Worm (Caenorhabditis elegans) whole organism, L1 larva: ENCODE measurements around the gene klf-3.

Experiments
- C16A3.4 ChIP-seq: fragments of 150-350 bp; optimal IDR thresholded peaks from 2 replicates; lab custom pipeline; 2014; ENCODE audit warnings: missing biosample characterization, missing genetic modification characterization
- F16B12.6 ChIP-seq: fragments of 150-350 bp; optimal IDR thresholded peaks from 2 replicates; lab custom pipeline; 2014; ENCODE audit warnings: missing biosample characterization, missing genetic modification characterization
- Y116A8C.19 ChIP-seq: sonication (generic microtip); optimal IDR thresholded peaks from 2 replicates; lab custom pipeline; 2016; ENCODE audit warnings: missing compliant biosample characterization, missing genetic modification characterization, borderline replicate concordance
- alr-1 ChIP-seq: fragments of 200-800 bp; sonication (Bioruptor generic); optimal IDR thresholded peaks from 2 replicates; lab custom pipeline; 2018; ENCODE audit warnings: borderline replicate concordance, mild to moderate bottlenecking, missing genetic modification characterization, missing compliant biosample characterization
- aly-2 ChIP-seq: fragments of 150-350 bp; optimal IDR thresholded peaks from 2 replicates; lab custom pipeline; 2014; ENCODE audit warnings: missing biosample characterization, missing genetic modification characterization
- ceh-82 ChIP-seq, 3 experiments: fragments of 150-350 bp in 1 of 3; sonication (generic microtip) in 2 of 3; optimal IDR thresholded peaks; 2 replicates each; lab custom pipeline; 2014 to 2017; ENCODE audit warnings: missing biosample characterization in 3 of 3, missing genetic modification characterization in 3 of 3
- ceh-90 ChIP-seq: sonication (generic microtip); optimal IDR thresholded peaks from 2 replicates; lab custom pipeline; 2016; ENCODE audit warnings: missing genetic modification characterization, missing compliant biosample characterization
- dpl-1 ChIP-seq, 3 experiments: fragments of 150-350 bp in 2 of 3; sonication (generic microtip) in 1 of 3; optimal IDR thresholded peaks; 2 replicates each; lab custom pipeline; 2014 to 2017; ENCODE audit warnings: missing biosample characterization in 3 of 3, missing genetic modification characterization in 3 of 3, missing genetic modification reagents in 3 of 3
- efl-1 ChIP-seq, 4 experiments: fragments of 150-350 bp; optimal IDR thresholded peaks in 3 of 4; peaks in 1 of 4; 1 replicate in 1 of 4; 2 replicates in 3 of 4; lab custom pipeline; 2014; ENCODE audit warnings: missing biosample characterization in 2 of 4, missing genetic modification characterization in 2 of 4, missing genetic modification reagents in 2 of 4
- efl-3 ChIP-seq: fragments of 200-800 bp; sonication (Bioruptor generic); optimal IDR thresholded peaks from 2 replicates; lab custom pipeline; 2018; ENCODE audit warnings: mild to moderate bottlenecking, missing genetic modification characterization, missing compliant biosample characterization
- fkh-4 ChIP-seq: sonication (generic microtip); optimal IDR thresholded peaks from 2 replicates; lab custom pipeline; 2016; ENCODE audit warnings: missing compliant biosample characterization, missing genetic modification characterization, borderline replicate concordance
- fkh-8 ChIP-seq: sonication (generic microtip); optimal IDR thresholded peaks from 2 replicates; lab custom pipeline; 2016; ENCODE audit warnings: mild to moderate bottlenecking, missing genetic modification characterization, missing compliant biosample characterization
- hpl-2 ChIP-seq: fragments of 150-350 bp; optimal IDR thresholded peaks from 2 replicates; lab custom pipeline; 2014; ENCODE audit warnings: missing biosample characterization, missing genetic modification reagents, missing genetic modification characterization
- irx-1 ChIP-seq: sonication (generic microtip); optimal IDR thresholded peaks from 2 replicates; lab custom pipeline; 2016; ENCODE audit warnings: missing genetic modification characterization, missing compliant biosample characterization
- isw-1 ChIP-seq: fragments of 200-800 bp; sonication (Bioruptor generic); IDR thresholded peaks from 2 replicates; pipeline ENCODE4 v1.3.6; 2022; ENCODE audit warnings: missing genetic modification characterization, missing compliant biosample characterization
- jun-1 ChIP-seq: fragments of 150-350 bp; optimal IDR thresholded peaks from 2 replicates; lab custom pipeline; 2014; ENCODE audit warnings: missing biosample characterization, missing genetic modification reagents, missing genetic modification characterization
- lin-14 ChIP-seq: fragments of 200-800 bp; sonication (Bioruptor generic); optimal IDR thresholded peaks from 2 replicates; lab custom pipeline; 2018; ENCODE audit warnings: mild to moderate bottlenecking, missing genetic modification characterization, moderate library complexity, missing compliant biosample characterization
- lin-15B ChIP-seq: fragments of 150-350 bp; sonication (generic microtip); optimal IDR thresholded peaks from 3 replicates; lab custom pipeline; 2014; ENCODE audit warnings: missing biosample characterization, missing genetic modification characterization
- lsy-2 ChIP-seq, 2 experiments: fragments of 150-350 bp; optimal IDR thresholded peaks; 2 replicates each; lab custom pipeline; 2014; ENCODE audit warnings: missing biosample characterization in 2 of 2, missing genetic modification characterization in 2 of 2
- mab-9 ChIP-seq: fragments of 200-800 bp; sonication (Bioruptor generic); IDR thresholded peaks from 2 replicates; pipeline ENCODE4 v1.3.6; 2022; ENCODE audit warnings: missing genetic modification reagents, missing genetic modification characterization, missing compliant biosample characterization
- mdl-1 ChIP-seq, 2 experiments: fragments of 150-350 bp; optimal IDR thresholded peaks; 2 replicates each; lab custom pipeline; 2014 to 2017; ENCODE audit warnings: missing biosample characterization in 2 of 2, missing genetic modification characterization in 2 of 2, inconsistent platforms in 1 of 2
- mep-1 ChIP-seq: fragments of 150-350 bp; optimal IDR thresholded peaks from 2 replicates; lab custom pipeline; 2014; ENCODE audit warnings: missing biosample characterization, missing genetic modification characterization
- nhr-11 ChIP-seq: fragments of 150-350 bp; optimal IDR thresholded peaks from 2 replicates; lab custom pipeline; 2014; ENCODE audit warnings: missing biosample characterization, missing genetic modification characterization
- nhr-12 ChIP-seq: sonication (generic microtip); optimal IDR thresholded peaks from 2 replicates; lab custom pipeline; 2017; ENCODE audit warnings: missing biosample characterization, missing genetic modification characterization
- nhr-20 ChIP-seq: sonication (generic microtip); optimal IDR thresholded peaks from 2 replicates; lab custom pipeline; 2016; ENCODE audit warnings: mild to moderate bottlenecking, missing genetic modification characterization, missing compliant biosample characterization
- nhr-28 ChIP-seq: fragments of 150-350 bp; optimal IDR thresholded peaks from 2 replicates; lab custom pipeline; 2014; ENCODE audit warnings: missing biosample characterization, missing genetic modification characterization
- nhr-47 ChIP-seq: sonication (generic microtip); optimal IDR thresholded peaks from 2 replicates; lab custom pipeline; 2016; ENCODE audit warnings: mild to moderate bottlenecking, missing genetic modification characterization, moderate library complexity, missing compliant biosample characterization
- nhr-71 ChIP-seq: sonication (generic microtip); optimal IDR thresholded peaks from 2 replicates; lab custom pipeline; 2016; ENCODE audit warnings: mild to moderate bottlenecking, missing genetic modification characterization, moderate library complexity, missing compliant biosample characterization
- nhr-76 ChIP-seq: sonication (generic microtip); optimal IDR thresholded peaks from 2 replicates; lab custom pipeline; 2017; ENCODE audit warnings: missing biosample characterization, missing genetic modification characterization
- pag-3 ChIP-seq: sonication (generic microtip); optimal IDR thresholded peaks from 2 replicates; lab custom pipeline; 2017; ENCODE audit warnings: missing genetic modification characterization, mild to moderate bottlenecking, missing compliant biosample characterization, antibody characterized with exemption, borderline replicate concordance; ENCODE audit not compliant: insufficient read depth
- pqm-1 ChIP-seq: sonication (generic microtip); optimal IDR thresholded peaks from 3 replicates; lab custom pipeline; 2017; ENCODE audit warnings: missing biosample characterization, missing genetic modification characterization
- snpc-4 ChIP-seq: fragments of 150-350 bp; optimal IDR thresholded peaks from 2 replicates; lab custom pipeline; 2014; ENCODE audit warnings: missing biosample characterization, missing genetic modification characterization
- sox-4 ChIP-seq: sonication (generic microtip); optimal IDR thresholded peaks from 2 replicates; lab custom pipeline; 2016; ENCODE audit warnings: missing genetic modification characterization, missing compliant biosample characterization
- sptf-1 ChIP-seq: fragments of 150-350 bp; optimal IDR thresholded peaks from 2 replicates; lab custom pipeline; 2014; ENCODE audit warnings: missing biosample characterization, missing genetic modification characterization
- sup-37 ChIP-seq: fragments of 200-800 bp; sonication (Bioruptor generic); optimal IDR thresholded peaks from 2 replicates; lab custom pipeline; 2018; ENCODE audit warnings: mild to moderate bottlenecking, missing genetic modification characterization, missing compliant biosample characterization
- swsn-7 ChIP-seq: sonication (generic microtip); optimal IDR thresholded peaks from 2 replicates; lab custom pipeline; 2016; ENCODE audit warnings: missing genetic modification characterization, missing compliant biosample characterization
- tlp-1 ChIP-seq: fragments of 150-350 bp; optimal IDR thresholded peaks from 2 replicates; lab custom pipeline; 2014; ENCODE audit warnings: missing biosample characterization, missing genetic modification characterization
- unc-130 ChIP-seq: fragments of 150-350 bp; optimal IDR thresholded peaks from 2 replicates; lab custom pipeline; 2017; ENCODE audit warnings: missing biosample characterization, missing genetic modification characterization, inconsistent platforms
- unc-62 ChIP-seq: fragments of 150-350 bp; optimal IDR thresholded peaks from 2 replicates; lab custom pipeline; 2014; ENCODE audit warnings: missing biosample characterization, missing genetic modification reagents, missing genetic modification characterization
- unc-86 ChIP-seq: sonication (generic microtip); optimal IDR thresholded peaks from 2 replicates; lab custom pipeline; 2016; ENCODE audit warnings: missing genetic modification characterization, missing compliant biosample characterization
- unc-98 ChIP-seq: fragments of 200-800 bp; sonication (Bioruptor generic); IDR thresholded peaks from 2 replicates; pipeline ENCODE4 v1.3.6; 2022; ENCODE audit warnings: missing genetic modification characterization, missing compliant biosample characterization
- xbp-1 ChIP-seq: sonication (generic microtip); optimal IDR thresholded peaks from 2 replicates; lab custom pipeline; 2016; ENCODE audit warnings: missing genetic modification characterization, missing compliant biosample characterization
- zip-4 ChIP-seq: fragments of 200-800 bp; sonication (Bioruptor generic); optimal IDR thresholded peaks from 2 replicates; lab custom pipeline; 2018; ENCODE audit warnings: mild to moderate bottlenecking, missing genetic modification characterization, moderate library complexity, missing compliant biosample characterization
- ztf-11 ChIP-seq, 2 experiments: sonication (generic microtip); optimal IDR thresholded peaks; 2 replicates each; lab custom pipeline; 2016 to 2017; ENCODE audit warnings: missing genetic modification characterization in 2 of 2, missing biosample characterization in 1 of 2, missing compliant biosample characterization in 1 of 2

klf-3 gene

ce11 chrII:6592251-6592650 is 24.4 kb upstream of the klf-3 start, which contains the start of gene C56C10.9:
Gene C56C10.9, minus strand, starts transcription at chrII:6592351.
- TF ChIP-seq unc-98 (GFP tag; lab: Robert Waterston, UW) (no peak), aly-2 (no peak), zip-4 (GFP tag; lab: Kevin White, UChicago) (no peak), nhr-71 (no peak), jun-1 (tag; lab: Kevin White, UChicago) (no peak), F16B12.6 (no peak), lin-14 (GFP tag; lab: Kevin White, UChicago) (no peak), irx-1 (tag; lab: Kevin White, UChicago) (no peak), unc-62 (GFP tag; lab: Kevin White, UChicago) (no peak), alr-1 (tag; lab: Kevin White, UChicago) (no peak), sup-37 (GFP tag; lab: Kevin White, UChicago) (no peak), Y116A8C.19 (no peak), unc-130 (no peak), nhr-12 (tag; lab: Kevin White, UChicago) (no peak), sox-4 (tag; lab: Kevin White, UChicago) (no peak)

DNA sequence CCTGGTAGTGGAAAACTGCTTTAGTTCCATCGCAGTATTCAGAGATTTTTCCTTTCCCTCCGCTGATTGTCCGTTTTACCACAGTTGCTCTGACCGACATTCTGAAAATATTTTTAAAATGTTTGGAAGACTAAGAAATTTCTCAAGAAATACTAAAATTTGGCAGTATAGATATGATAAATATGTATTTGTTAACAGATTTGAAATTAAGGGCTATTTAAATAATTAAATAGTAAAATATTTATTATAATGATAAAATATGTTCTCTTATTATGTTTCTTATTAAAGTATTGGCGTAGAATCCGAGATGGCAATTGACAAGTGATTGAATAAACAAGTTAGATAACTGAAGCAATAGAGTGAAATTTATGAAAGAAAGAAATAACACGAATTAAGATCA is 22.5 kb upstream of the klf-3 start, which contains the start of gene aipr-1:
TSS of gene aipr-1 (minus strand) at position 101 of the 400 bp plus-strand sequence.
- TF ChIP-seq unc-86 (tag; lab: Kevin White, UChicago) (no peak), nhr-11 (tag; lab: Kevin White, UChicago) (no peak), tlp-1 (no peak), pqm-1 (no peak), pag-3 (no peak), mep-1 (tag; lab: Kevin White, UChicago) (no peak), snpc-4 (tag; lab: Kevin White, UChicago) (no peak), alr-1 (tag; lab: Kevin White, UChicago) (no peak), nhr-47 (no peak), nhr-12 (tag; lab: Kevin White, UChicago) (no peak), efl-1 (optimal IDR thresholded peaks at IDR 0.05; lab: Kevin White, UChicago) (no peak), efl-1 (GFP tag; optimal IDR thresholded peaks at IDR 0.05 in 1 of 2; lab: Kevin White, UChicago) (no peak), nhr-20 (tag; lab: Kevin White, UChicago) (no peak), xbp-1 (no peak), jun-1 (tag; lab: Kevin White, UChicago) (no peak), hpl-2 (GFP tag; lab: Kevin White, UChicago) (no peak), irx-1 (tag; lab: Kevin White, UChicago) (no peak)

DNA sequence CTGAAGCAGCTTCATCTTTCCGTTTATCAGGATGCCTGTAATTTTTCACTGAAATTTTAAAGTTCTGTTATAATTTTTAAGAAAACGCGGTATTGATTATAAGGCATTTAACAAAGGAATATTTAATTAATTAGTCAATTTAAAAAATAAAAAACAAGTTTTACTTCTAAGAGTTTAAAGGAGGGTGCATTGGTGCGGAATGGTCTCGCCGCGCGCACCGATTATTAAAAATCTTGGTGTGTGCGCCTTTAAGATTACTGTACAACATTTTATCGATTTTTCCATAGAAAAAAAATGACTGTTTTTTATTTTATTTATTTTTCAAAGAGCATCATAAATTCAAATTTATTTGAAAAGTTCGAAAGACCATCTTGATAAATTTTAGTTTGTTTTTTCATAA is 19.2 kb upstream of the klf-3 start:
- TF ChIP-seq pag-3 (no peak), sptf-1 (tag; lab: Kevin White, UChicago) (no peak), ceh-90 (tag; lab: Kevin White, UChicago) (no peak), isw-1 (GFP tag; lab: Robert Waterston, UW) (no peak), efl-3 (GFP tag; lab: Kevin White, UChicago) (no peak), swsn-7 (tag; lab: Kevin White, UChicago) (no peak), C16A3.4 (tag; lab: Kevin White, UChicago) (no peak), nhr-11 (tag; lab: Kevin White, UChicago) (no peak), mab-9 (GFP tag; lab: Robert Waterston, UW) (no peak), unc-130 (no peak), nhr-20 (tag; lab: Kevin White, UChicago) (no peak), sox-4 (tag; lab: Kevin White, UChicago) (no peak), mdl-1 (tag; optimal IDR thresholded peaks at IDR 0.05; lab: Kevin White, UChicago) (no peak), fkh-4 (tag; lab: Kevin White, UChicago) (no peak), nhr-28 (tag; lab: Kevin White, UChicago) (no peak)

- TF ChIP-seq mab-9 (GFP tag; lab: Robert Waterston, UW) (no peak), dpl-1 (GFP tag; optimal IDR thresholded peaks at IDR 0.05; lab: Kevin White, UChicago) (peak in 1 of 3 experiments; percentile 21), nhr-76 (tag; lab: Kevin White, UChicago) (no peak), lsy-2 (tag; optimal IDR thresholded peaks at IDR 0.05; lab: Kevin White, UChicago) (peak in 1 of 2 experiments; percentile 15), ztf-11 (tag; optimal IDR thresholded peaks at IDR 0.05; lab: Kevin White, UChicago) (no peak), lin-15B (tag; lab: Kevin White, UChicago) (peak; percentile 2), fkh-8 (tag; lab: Kevin White, UChicago) (peak; percentile 1), ceh-82 (tag; optimal IDR thresholded peaks at IDR 0.05; lab: Kevin White, UChicago) (peak in 1 of 3 experiments; percentile 11), efl-1 (optimal IDR thresholded peaks at IDR 0.05; lab: Kevin White, UChicago) (peak; percentile 2 to 10), efl-1 (GFP tag; optimal IDR thresholded peaks at IDR 0.05 in 1 of 2; lab: Kevin White, UChicago) (peak in 1 of 2 experiments; percentile 12), lin-14 (GFP tag; lab: Kevin White, UChicago) (peak; percentile 60), F16B12.6 (peak; percentile 4)
Observed at ce11 chrII:6598050-6598449, 18.6 kb upstream of the klf-3 start, which contains the start of gene dnj-8. Gene dnj-8, minus strand, starts transcription at chrII:6598080.
